Worm (Caenorhabditis elegans): ENCODE results near the gene vha-5.

DNA sequence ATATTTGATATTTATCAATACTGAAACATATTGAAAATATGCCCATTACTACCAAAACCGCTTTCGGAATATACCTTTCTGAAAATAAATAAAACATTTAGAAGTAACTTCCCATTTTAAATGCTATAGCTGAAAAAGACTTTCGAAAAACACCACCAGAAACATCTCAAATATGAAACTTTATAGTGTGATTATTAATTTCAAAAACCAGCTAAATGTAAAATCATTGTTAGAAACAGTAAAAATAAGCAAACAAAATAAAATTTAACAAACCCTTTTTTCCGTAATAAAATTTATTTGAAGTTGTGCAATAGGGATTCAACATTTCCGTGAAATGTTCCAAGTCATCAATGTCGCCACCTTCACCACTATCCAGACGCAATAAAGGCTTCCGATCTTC is 35.7 kb upstream of the vha-5 start, which contains the start of the genes K07H8.5 and K07H8.8:
- TF ChIP-seq hlh-11 (tag; optimal IDR thresholded peaks at IDR 0.05) = no peak
- TF ChIP-seq hmg-1.1 (GFP tag; IDR thresholded peaks at IDR 0.05) = no peak
- TF ChIP-seq aly-2 (tag; optimal IDR thresholded peaks at IDR 0.05) = no peak
- no peak for TF ChIP-seq mes-2 (tag; optimal IDR thresholded peaks at IDR 0.05; ENCODE audit: poor library complexity, severe bottlenecking)
- TF ChIP-seq fkh-10 (GFP tag; optimal IDR thresholded peaks at IDR 0.05) = no peak
- no peak for TF ChIP-seq D1046.2 (GFP tag; IDR thresholded peaks at IDR 0.05)
- TF ChIP-seq Y75B8A.6 (GFP tag; IDR thresholded peaks at IDR 0.05) = no peak
- TF ChIP-seq snpc-1.2 (GFP tag; IDR thresholded peaks at IDR 0.05) = no peak
- no peak for TF ChIP-seq snpc-4 (tag; optimal IDR thresholded peaks at IDR 0.05)
- TF ChIP-seq attf-4 (tag; optimal IDR thresholded peaks at IDR 0.05) = no peak
- no peak for TF ChIP-seq nhr-77 (tag; optimal IDR thresholded peaks at IDR 0.05)
- no peak for TF ChIP-seq lin-39 (tag; optimal IDR thresholded peaks at IDR 0.05)
- TF ChIP-seq zag-1 (tag; optimal IDR thresholded peaks at IDR 0.05) = no peak
